Worm (Caenorhabditis elegans) whole organism, late embryonic: ENCODE measurements around the gene H20J04.1.
A peak's percentile ranks its signal among the peaks of the same experiment; 100 is the strongest.

ENCODE experiments used
- K02D7.2 ChIP-seq: sonication (generic microtip); optimal IDR thresholded peaks from 2 replicates; lab custom pipeline; 2017; ENCODE audit warnings: mild to moderate bottlenecking, missing genetic modification characterization, missing compliant biosample characterization
- T23F11.4 ChIP-seq: fragments of 200-800 bp; sonication (Bioruptor generic); optimal IDR thresholded peaks from 2 replicates; lab custom pipeline; 2018; ENCODE audit warnings: mild to moderate bottlenecking, missing genetic modification characterization, missing compliant biosample characterization
- Y22D7AL.16 ChIP-seq: sonication (generic microtip); optimal IDR thresholded peaks from 2 replicates; lab custom pipeline; 2016; ENCODE audit warnings: missing genetic modification characterization, missing compliant biosample characterization
- ahr-1 ChIP-seq: sonication (generic microtip); optimal IDR thresholded peaks from 2 replicates; lab custom pipeline; 2016; ENCODE audit warnings: missing genetic modification characterization, missing compliant biosample characterization
- ama-1 ChIP-seq: fragments of 150-350 bp; optimal IDR thresholded peaks from 2 replicates; lab custom pipeline; 2014
- ceh-14 ChIP-seq: sonication (generic microtip); optimal IDR thresholded peaks from 2 replicates; lab custom pipeline; 2016; ENCODE audit warnings: missing genotype, missing genetic modification characterization, missing compliant biosample characterization
- ceh-19 ChIP-seq: fragments of 200-800 bp; sonication (Bioruptor generic); optimal IDR thresholded peaks from 2 replicates; lab custom pipeline; 2018; ENCODE audit warnings: mild to moderate bottlenecking, missing genetic modification characterization, missing compliant biosample characterization
- ceh-2 ChIP-seq: sonication (generic microtip); optimal IDR thresholded peaks from 2 replicates; lab custom pipeline; 2016; ENCODE audit warnings: missing genotype, missing genetic modification characterization, missing compliant biosample characterization
- ceh-22 ChIP-seq: sonication (generic microtip); optimal IDR thresholded peaks from 2 replicates; lab custom pipeline; 2017; ENCODE audit warnings: missing biosample characterization, missing genetic modification characterization
- ceh-31 ChIP-seq: sonication (generic microtip); optimal IDR thresholded peaks from 2 replicates; lab custom pipeline; 2016; ENCODE audit warnings: missing genetic modification characterization, missing compliant biosample characterization
- ceh-48 ChIP-seq: sonication (generic microtip); optimal IDR thresholded peaks from 2 replicates; lab custom pipeline; 2016; ENCODE audit warnings: missing genetic modification characterization, inconsistent platforms, missing compliant biosample characterization
- dve-1 ChIP-seq: sonication (generic microtip); optimal IDR thresholded peaks from 2 replicates; lab custom pipeline; 2017; ENCODE audit warnings: antibody characterized with exemption, mild to moderate bottlenecking, missing genetic modification characterization, missing compliant biosample characterization
- elt-4 ChIP-seq: sonication (generic microtip); optimal IDR thresholded peaks from 2 replicates; lab custom pipeline; 2016; ENCODE audit warnings: missing genetic modification characterization, missing compliant biosample characterization
- eyg-1 ChIP-seq: sonication (generic microtip); optimal IDR thresholded peaks from 2 replicates; lab custom pipeline; 2016; ENCODE audit warnings: missing genotype, missing genetic modification characterization, missing compliant biosample characterization
- fkh-10 ChIP-seq: fragments of 150-350 bp; optimal IDR thresholded peaks from 2 replicates; lab custom pipeline; 2014; ENCODE audit warnings: missing biosample characterization, missing genetic modification reagents, missing genetic modification characterization
- fkh-6 ChIP-seq: sonication (generic microtip); optimal IDR thresholded peaks from 2 replicates; lab custom pipeline; 2016; ENCODE audit warnings: missing genetic modification characterization, missing compliant biosample characterization
- hlh-30 ChIP-seq: sonication (generic microtip); optimal IDR thresholded peaks from 2 replicates; lab custom pipeline; 2017; ENCODE audit warnings: antibody characterized with exemption, missing genetic modification characterization, missing compliant biosample characterization; ENCODE audit not compliant: insufficient read depth
- hlh-6 ChIP-seq: sonication (generic microtip); optimal IDR thresholded peaks from 2 replicates; lab custom pipeline; 2016; ENCODE audit warnings: missing genotype, missing genetic modification characterization, missing compliant biosample characterization
- hlh-8 ChIP-seq: sonication (generic microtip); optimal IDR thresholded peaks from 2 replicates; lab custom pipeline; 2016; ENCODE audit warnings: missing genotype, missing genetic modification characterization, missing compliant biosample characterization
- lin-11 ChIP-seq: fragments of 200-800 bp; sonication (Bioruptor generic); optimal IDR thresholded peaks from 2 replicates; lab custom pipeline; 2018; ENCODE audit warnings: mild to moderate bottlenecking, missing genetic modification characterization, missing compliant biosample characterization
- mec-3 ChIP-seq: sonication (generic microtip); optimal IDR thresholded peaks from 2 replicates; lab custom pipeline; 2016; ENCODE audit warnings: borderline replicate concordance, missing genetic modification characterization, missing compliant biosample characterization
- nhr-232 ChIP-seq: sonication (generic microtip); optimal IDR thresholded peaks from 2 replicates; lab custom pipeline; 2016; ENCODE audit warnings: missing genetic modification characterization, missing compliant biosample characterization
- npax-4 ChIP-seq: sonication (generic microtip); optimal IDR thresholded peaks from 2 replicates; lab custom pipeline; 2016; ENCODE audit warnings: missing genetic modification characterization, missing compliant biosample characterization
- odd-2 ChIP-seq: sonication (generic microtip); optimal IDR thresholded peaks from 2 replicates; lab custom pipeline; 2017; ENCODE audit warnings: antibody characterized with exemption, mild to moderate bottlenecking, missing genetic modification characterization, missing compliant biosample characterization
- pag-3 ChIP-seq: sonication (generic microtip); optimal IDR thresholded peaks from 2 replicates; lab custom pipeline; 2016; ENCODE audit warnings: missing compliant biosample characterization, missing genetic modification characterization, borderline replicate concordance
- pat-9 ChIP-seq: fragments of 200-800 bp; sonication (Bioruptor generic); optimal IDR thresholded peaks from 2 replicates; lab custom pipeline; 2018; ENCODE audit warnings: mild to moderate bottlenecking, missing genetic modification characterization, moderate library complexity, missing compliant biosample characterization
- pha-2 ChIP-seq: sonication (generic microtip); optimal IDR thresholded peaks from 2 replicates; lab custom pipeline; 2017; ENCODE audit warnings: mild to moderate bottlenecking, missing genetic modification characterization, missing compliant biosample characterization
- pha-4 ChIP-seq: fragments of 150-350 bp; optimal IDR thresholded peaks from 2 replicates; lab custom pipeline; 2018; ENCODE audit warnings: missing biosample characterization, missing genetic modification reagents, missing genetic modification characterization
- rnt-1 ChIP-seq: sonication (generic microtip); optimal IDR thresholded peaks from 2 replicates; lab custom pipeline; 2016; ENCODE audit warnings: missing genetic modification characterization, missing compliant biosample characterization
- sdc-2 ChIP-seq: sonication (generic microtip); optimal IDR thresholded peaks from 2 replicates; lab custom pipeline; 2016; ENCODE audit warnings: missing genotype, missing genetic modification characterization, missing compliant biosample characterization
- sox-4 ChIP-seq: sonication (generic microtip); optimal IDR thresholded peaks from 2 replicates; lab custom pipeline; 2017; ENCODE audit warnings: mild to moderate bottlenecking, missing genetic modification characterization, inconsistent platforms, missing compliant biosample characterization
- syd-9 ChIP-seq: sonication (generic microtip); optimal IDR thresholded peaks from 2 replicates; lab custom pipeline; 2016; ENCODE audit warnings: mild to moderate bottlenecking, missing genetic modification characterization, moderate library complexity, missing compliant biosample characterization
- tbx-7 ChIP-seq: sonication (generic microtip); optimal IDR thresholded peaks from 2 replicates; lab custom pipeline; 2016; ENCODE audit warnings: missing genotype, missing genetic modification characterization, missing compliant biosample characterization
- unc-3 ChIP-seq, 2 experiments: fragments of 200-800 bp in 1 of 2; sonication (Bioruptor generic) in 1 of 2; sonication (generic microtip) in 1 of 2; conservative IDR thresholded peaks in 1 of 2; optimal IDR thresholded peaks in 1 of 2; 2 replicates each; pipeline versions ENCODE4 v1.3.6 to Lab custom; 2016 to 2022; ENCODE audit warnings: missing compliant biosample characterization in 2 of 2, missing genetic modification characterization in 2 of 2, missing genetic modification reagents in 1 of 2
- ztf-16 ChIP-seq: sonication (generic microtip); optimal IDR thresholded peaks from 2 replicates; lab custom pipeline; 2017; ENCODE audit warnings: missing genetic modification characterization, missing compliant biosample characterization

Gene H20J04.1

DNA sequence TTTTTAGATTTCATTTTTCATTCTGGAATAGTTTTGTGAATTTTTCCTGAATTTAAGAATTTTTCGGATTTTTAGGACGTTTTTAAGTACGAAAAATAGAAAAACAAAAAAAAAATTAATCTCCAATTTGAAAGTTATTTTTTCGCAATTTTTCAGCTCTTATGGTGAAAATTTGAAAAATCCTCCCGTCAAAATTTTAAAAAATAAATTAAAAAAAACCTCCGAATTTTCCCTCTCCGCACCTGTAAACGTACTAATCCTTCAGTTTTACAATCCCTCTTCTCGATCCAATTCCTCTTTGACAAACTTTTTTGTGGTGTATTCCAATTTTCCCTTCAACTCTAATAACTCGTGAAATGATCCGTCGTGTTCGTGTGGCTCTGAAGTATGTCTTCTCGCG is 22.8 kb downstream of the H20J04.1 start, which contains the start of gene B0286.1:
Gene B0286.1, plus strand, starts transcription at position 301 of the 400 bp plus-strand sequence.
- TF ChIP-seq T23F11.4 (GFP tag; lab: Kevin White, UChicago) (no peak), odd-2 (no peak), mec-3 (no peak), eyg-1 (tag; lab: Kevin White, UChicago) (no peak), tbx-7 (no peak), hlh-6 (tag; lab: Kevin White, UChicago) (no peak), Y22D7AL.16 (tag; lab: Kevin White, UChicago) (no peak), ceh-31 (tag; lab: Kevin White, UChicago) (no peak), dve-1 (no peak), K02D7.2 (tag; lab: Kevin White, UChicago) (no peak), pha-4 (no peak), pha-2 (tag; lab: Kevin White, UChicago) (no peak), pag-3 (tag; lab: Kevin White, UChicago) (no peak)
- TF ChIP-seq, all 69 proteins: peak for 0

DNA sequence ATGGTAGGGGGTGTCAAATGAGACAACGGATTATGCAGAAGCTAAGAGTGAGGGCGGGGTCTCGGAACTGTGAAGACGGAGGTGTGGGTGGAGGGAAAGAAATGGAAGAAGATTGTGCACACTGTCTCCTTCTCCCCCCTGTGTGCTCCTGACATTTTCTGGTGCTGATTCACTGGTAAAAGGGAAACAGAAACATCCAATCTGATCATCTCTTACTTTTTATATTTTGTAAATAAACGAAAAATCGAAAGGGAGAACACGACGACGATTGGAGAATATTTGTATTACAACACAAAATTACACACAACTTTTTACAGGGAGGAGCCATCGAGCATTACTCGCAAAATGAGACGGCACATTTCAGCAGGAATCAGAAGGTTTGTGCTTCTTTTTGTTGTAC is 27.9 kb downstream of the H20J04.1 start, which contains the start of gene fkh-6:
Gene fkh-6, minus strand, starts transcription at position 101 of the 400 bp plus-strand sequence.
- TF ChIP-seq syd-9 (tag; lab: Kevin White, UChicago) (no peak), ama-1 (lab: Kevin White, UChicago) (no peak), hlh-30 (tag; lab: Kevin White, UChicago) (no peak), ahr-1 (no peak), T23F11.4 (GFP tag; lab: Kevin White, UChicago) (no peak), mec-3 (no peak), nhr-232 (no peak), sox-4 (tag; lab: Kevin White, UChicago) (no peak), ceh-2 (no peak)

DNA sequence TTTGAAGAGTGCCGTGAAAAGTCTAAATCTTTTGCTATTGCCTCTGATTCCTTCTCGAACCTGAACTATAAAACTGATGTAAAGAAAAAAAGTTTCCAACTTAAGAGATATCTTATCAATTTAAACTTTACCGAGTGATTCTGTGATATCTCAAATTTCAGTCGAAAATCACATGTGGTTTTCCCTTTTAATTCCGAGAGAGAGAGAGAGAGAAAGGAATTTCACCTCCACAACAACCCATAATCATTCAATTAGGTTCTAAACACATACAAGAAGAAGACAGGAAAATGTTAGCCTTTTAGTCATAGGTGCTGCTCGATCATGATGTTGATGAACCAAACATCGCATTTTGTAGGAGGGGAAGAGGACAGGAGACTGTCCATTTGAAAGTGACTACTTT is 35.7 kb downstream of the H20J04.1 start:
- TF ChIP-seq lin-11 (tag; lab: Kevin White, UChicago) (no peak), hlh-6 (tag; lab: Kevin White, UChicago) (no peak), syd-9 (tag; lab: Kevin White, UChicago) (no peak), ceh-48 (no peak), K02D7.2 (tag; lab: Kevin White, UChicago) (no peak), ceh-31 (tag; lab: Kevin White, UChicago) (no peak), ceh-14 (no peak), pag-3 (tag; lab: Kevin White, UChicago) (no peak), unc-3 (GFP tag; conservative IDR thresholded peaks at IDR 0.05; lab: Robert Waterston, UW) (no peak), unc-3 (tag; optimal IDR thresholded peaks at IDR 0.05; lab: Kevin White, UChicago) (no peak), hlh-8 (tag; lab: Kevin White, UChicago) (no peak), eyg-1 (tag; lab: Kevin White, UChicago) (no peak), ztf-16 (no peak), sox-4 (tag; lab: Kevin White, UChicago) (no peak), ceh-19 (GFP tag; lab: Kevin White, UChicago) (no peak), fkh-6 (no peak), ceh-22 (no peak), ceh-2 (no peak), sdc-2 (tag; lab: Kevin White, UChicago) (no peak), fkh-10 (GFP tag; lab: Kevin White, UChicago) (no peak), pat-9 (tag; lab: Kevin White, UChicago) (no peak)
- TF ChIP-seq, all 69 proteins: peak for 0

DNA sequence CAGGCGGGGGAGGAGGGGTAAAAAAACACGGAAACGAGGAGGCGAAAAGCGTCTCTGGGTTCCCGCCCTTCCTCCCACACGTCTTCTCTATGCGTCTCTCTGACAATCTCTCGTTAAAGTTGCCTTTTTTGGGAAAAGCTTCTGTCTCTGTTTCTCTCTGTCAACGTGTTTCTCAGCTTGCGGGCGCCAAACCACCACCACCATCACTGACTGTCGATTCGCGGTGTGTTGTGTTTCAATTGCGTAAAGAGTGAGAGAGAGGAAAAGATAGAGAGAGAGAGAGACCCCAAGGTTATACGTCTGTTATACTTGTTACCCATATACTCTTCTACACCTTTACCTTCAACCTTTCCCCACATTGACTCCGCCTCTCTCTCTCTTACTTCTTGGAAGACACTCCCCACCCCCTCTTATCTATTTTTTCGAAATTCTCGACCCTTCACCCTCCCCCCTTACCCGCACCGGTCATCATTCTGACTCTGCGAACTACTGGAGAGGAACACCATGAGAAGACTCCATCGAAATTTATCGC is 37.2 kb downstream of the H20J04.1 start, which contains the start of gene mlt-7:
Gene mlt-7, plus strand, starts transcription at position 482 of the 532 bp plus-strand sequence.
- TF ChIP-seq syd-9 (tag; lab: Kevin White, UChicago) = no peak
- TF ChIP-seq fkh-6 = peak; percentile 82
- TF ChIP-seq elt-4 (tag; lab: Kevin White, UChicago) = no peak

DNA sequence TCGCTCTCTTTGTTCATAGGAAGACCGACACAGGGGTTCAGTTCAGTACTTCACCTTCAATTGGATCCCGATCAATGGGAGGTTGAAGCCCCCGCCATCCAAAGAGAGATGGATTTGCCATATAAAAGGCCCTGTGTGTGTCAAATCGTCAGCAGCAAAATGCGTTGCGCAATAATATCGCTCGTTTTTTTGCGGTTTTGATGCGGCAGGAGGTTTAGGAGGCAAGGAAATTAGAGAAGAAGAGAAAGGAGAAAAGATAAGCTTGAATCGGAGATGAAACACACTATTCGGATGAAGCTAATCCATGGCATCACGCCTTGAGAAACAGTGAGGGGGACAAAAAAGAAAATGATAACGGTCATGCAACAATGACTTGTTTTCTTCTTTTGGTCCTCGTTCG is 39.0 kb downstream of the H20J04.1 start:
- TF ChIP-seq rnt-1 (tag; lab: Kevin White, UChicago) (peak; percentile 25), fkh-6 (peak; percentile 67), sdc-2 (tag; lab: Kevin White, UChicago) (no peak), npax-4 (no peak)
